Fruit fly (Drosophila melanogaster) whole organism, embryonic: ENCODE results near the gene Plod.

ENCODE experiments used
- Adf1 ChIP-seq: fragments of 200-800 bp; sonication (Bioruptor generic); IDR thresholded peaks from 2 replicates; pipeline ENCODE4 v1.3.6; 2022; ENCODE audit warnings: missing biosample characterization, missing genetic modification characterization
- BEAF-32 ChIP-seq: fragments of 200-800 bp; sonication (Bioruptor generic); optimal IDR thresholded peaks from 3 replicates; lab custom pipeline; 2017; ENCODE audit warnings: missing biosample characterization, missing genetic modification characterization, mild to moderate bottlenecking, moderate library complexity, missing genetic modification reagents
- Blimp-1 ChIP-seq: fragments of 200-800 bp; sonication (Bioruptor generic); optimal IDR thresholded peaks from 3 replicates; lab custom pipeline; 2018; ENCODE audit warnings: missing biosample characterization, missing genetic modification characterization, mild to moderate bottlenecking, moderate library complexity, missing genetic modification reagents
- CG10147 ChIP-seq: fragments of 200-800 bp; sonication (Bioruptor generic); optimal IDR thresholded peaks from 2 replicates; lab custom pipeline; 2019; ENCODE audit warnings: missing biosample characterization, mild to moderate bottlenecking, missing genetic modification characterization, moderate library complexity
- CG10267 ChIP-seq: fragments of 200-800 bp; sonication (Bioruptor generic); optimal IDR thresholded peaks from 2 replicates; lab custom pipeline; 2018; ENCODE audit warnings: missing biosample characterization, mild to moderate bottlenecking, missing genetic modification characterization, moderate library complexity
- CG10654 ChIP-seq: fragments of 200-800 bp; sonication (Bioruptor generic); optimal IDR thresholded peaks from 2 replicates; lab custom pipeline; 2016; ENCODE audit warnings: missing biosample characterization, missing genetic modification characterization
- CG11085 ChIP-seq: fragments of 200-800 bp; sonication (Bioruptor generic); IDR thresholded peaks from 2 replicates; pipeline ENCODE4 v1.3.6; 2022; ENCODE audit warnings: missing biosample characterization, missing genetic modification characterization
- CG11560 ChIP-seq: fragments of 200-800 bp; sonication (Bioruptor generic); IDR thresholded peaks from 3 replicates; pipeline ENCODE4 v1.3.6; 2022; ENCODE audit warnings: missing biosample characterization, missing genetic modification characterization
- CG11695 ChIP-seq: fragments of 200-800 bp; sonication (Bioruptor generic); IDR thresholded peaks from 3 replicates; pipeline ENCODE4 v1.3.6; 2022; ENCODE audit warnings: missing biosample characterization, missing genetic modification characterization
- CG12299 ChIP-seq: fragments of 200-800 bp; sonication (Bioruptor generic); optimal IDR thresholded peaks from 2 replicates; lab custom pipeline; 2018; ENCODE audit warnings: missing biosample characterization, mild to moderate bottlenecking, missing genetic modification characterization
- CG12769 ChIP-seq: fragments of 200-800 bp; sonication (Bioruptor generic); optimal IDR thresholded peaks from 2 replicates; lab custom pipeline; 2019; ENCODE audit warnings: missing biosample characterization, mild to moderate bottlenecking, missing genetic modification characterization, moderate library complexity
- CG12942 ChIP-seq: fragments of 200-800 bp; sonication (Bioruptor generic); optimal IDR thresholded peaks from 3 replicates; lab custom pipeline; 2016; ENCODE audit warnings: missing biosample characterization, missing genetic modification characterization
- CG14965 ChIP-seq: fragments of 200-800 bp; sonication (Bioruptor generic); optimal IDR thresholded peaks from 2 replicates; lab custom pipeline; 2016; ENCODE audit warnings: missing biosample characterization, missing genetic modification characterization, borderline replicate concordance
- CG16815 ChIP-seq: fragments of 200-800 bp; sonication (Bioruptor generic); optimal IDR thresholded peaks from 3 replicates; lab custom pipeline; 2017; ENCODE audit warnings: missing biosample characterization, mild to moderate bottlenecking, missing genetic modification characterization
- CG18011 ChIP-seq: fragments of 200-800 bp; sonication (Bioruptor generic); optimal IDR thresholded peaks from 2 replicates; lab custom pipeline; 2017; ENCODE audit warnings: missing biosample characterization, missing genetic modification characterization, mild to moderate bottlenecking, moderate library complexity, missing genotype
- CG3407 ChIP-seq: fragments of 200-800 bp; sonication (Bioruptor generic); optimal IDR thresholded peaks from 2 replicates; lab custom pipeline; 2018; ENCODE audit warnings: missing biosample characterization, mild to moderate bottlenecking, missing genetic modification characterization
- CG42726 ChIP-seq: fragments of 200-800 bp; sonication (Bioruptor generic); IDR thresholded peaks from 2 replicates; pipeline ENCODE4 v1.3.6; 2022; ENCODE audit warnings: missing biosample characterization, missing genetic modification characterization; ENCODE audit not compliant: partially characterized antibody
- CG4617 ChIP-seq: fragments of 200-800 bp; sonication (Bioruptor generic); optimal IDR thresholded peaks from 3 replicates; lab custom pipeline; 2016; ENCODE audit warnings: missing biosample characterization, missing genetic modification characterization, borderline replicate concordance
- CG5953 ChIP-seq: fragments of 200-800 bp; sonication (Bioruptor generic); IDR thresholded peaks from 2 replicates; pipeline ENCODE4 v1.3.6; 2022; ENCODE audit warnings: missing biosample characterization, missing genetic modification characterization
- CG9932 ChIP-seq: fragments of 200-800 bp; sonication (Bioruptor generic); IDR thresholded peaks from 2 replicates; pipeline ENCODE4 v1.3.6; 2022; ENCODE audit warnings: missing biosample characterization, missing genetic modification characterization
- Dp ChIP-seq: fragments of 200-800 bp; sonication (Bioruptor generic); optimal IDR thresholded peaks from 2 replicates; lab custom pipeline; 2018; ENCODE audit warnings: missing biosample characterization, mild to moderate bottlenecking, missing genetic modification characterization, moderate library complexity
- E2f2 ChIP-seq: fragments of 200-800 bp; sonication (Bioruptor generic); IDR thresholded peaks from 2 replicates; pipeline ENCODE4 v1.3.6; 2022; ENCODE audit warnings: missing biosample characterization, missing genetic modification characterization
- Fer3 ChIP-seq: fragments of 200-800 bp; sonication (Bioruptor generic); optimal IDR thresholded peaks from 2 replicates; lab custom pipeline; 2018; ENCODE audit warnings: missing biosample characterization, mild to moderate bottlenecking, missing genetic modification characterization, moderate library complexity
- Gug ChIP-seq: fragments of 200-800 bp; sonication (Bioruptor generic); IDR thresholded peaks from 4 replicates; pipeline ENCODE4 v1.3.6; 2022; ENCODE audit warnings: missing biosample characterization, missing genetic modification characterization
- HLH4C ChIP-seq: fragments of 200-800 bp; sonication (Bioruptor generic); IDR thresholded peaks from 3 replicates; pipeline ENCODE4 v1.3.6; 2022; ENCODE audit warnings: missing biosample characterization, missing genetic modification characterization; ENCODE audit not compliant: partially characterized antibody
- Hand ChIP-seq: fragments of 200-800 bp; sonication (Bioruptor generic); optimal IDR thresholded peaks from 2 replicates; lab custom pipeline; 2017; ENCODE audit warnings: mild to moderate bottlenecking, missing biosample characterization, missing genetic modification reagents, missing genetic modification characterization
- Hmx ChIP-seq: fragments of 200-800 bp; sonication (Bioruptor generic); optimal IDR thresholded peaks from 2 replicates; lab custom pipeline; 2016; ENCODE audit warnings: missing biosample characterization, missing genetic modification characterization
- Jarid2 ChIP-seq: fragments of 200-800 bp; sonication (Bioruptor generic); optimal IDR thresholded peaks from 3 replicates; lab custom pipeline; 2017; ENCODE audit warnings: mild to moderate bottlenecking, missing biosample characterization, missing genetic modification reagents, missing genetic modification characterization
- MTF-1 ChIP-seq: fragments of 200-800 bp; sonication (Bioruptor generic); optimal IDR thresholded peaks from 2 replicates; lab custom pipeline; 2018; ENCODE audit warnings: missing biosample characterization, mild to moderate bottlenecking, missing genetic modification characterization, borderline replicate concordance
- NC2α ChIP-seq: fragments of 200-800 bp; sonication (Bioruptor generic); optimal IDR thresholded peaks from 2 replicates; lab custom pipeline; 2016; ENCODE audit warnings: missing biosample characterization, missing genetic modification characterization
- Ptx1 ChIP-seq: fragments of 200-800 bp; sonication (Bioruptor generic); IDR thresholded peaks from 2 replicates; pipeline ENCODE4 v1.3.6; 2022; ENCODE audit warnings: missing biosample characterization, missing genetic modification characterization
- Side ChIP-seq: fragments of 200-800 bp; sonication (Bioruptor generic); optimal IDR thresholded peaks from 2 replicates; lab custom pipeline; 2016; ENCODE audit warnings: missing biosample characterization, missing genetic modification characterization
- ap ChIP-seq: fragments of 200-800 bp; sonication (Bioruptor generic); IDR thresholded peaks from 2 replicates; pipeline ENCODE4 v1.3.6; 2022; ENCODE audit warnings: missing biosample characterization, missing genetic modification characterization
- cas ChIP-seq: fragments of 200-800 bp; sonication (Bioruptor generic); IDR thresholded peaks from 2 replicates; pipeline ENCODE4 v1.3.6; 2022; ENCODE audit warnings: missing biosample characterization, missing genetic modification characterization
- chif ChIP-seq, 2 experiments: fragments of 200-800 bp; sonication (Bioruptor generic); optimal IDR thresholded peaks; 3 replicates each; lab custom pipeline; 2016; ENCODE audit warnings: missing biosample characterization in 2 of 2, missing genetic modification characterization in 2 of 2
- chinmo ChIP-seq: fragments of 200-800 bp; sonication (Bioruptor generic); IDR thresholded peaks from 4 replicates; pipeline ENCODE4 v1.3.6; 2022; ENCODE audit warnings: missing biosample characterization, missing genetic modification characterization; ENCODE audit not compliant: partially characterized antibody
- da ChIP-seq: fragments of 200-800 bp; sonication (Bioruptor generic); optimal IDR thresholded peaks from 2 replicates; lab custom pipeline; 2016; ENCODE audit warnings: missing biosample characterization, missing genetic modification characterization
- dati ChIP-seq: fragments of 200-800 bp; sonication (Bioruptor generic); IDR thresholded peaks from 2 replicates; pipeline ENCODE4 v1.3.6; 2022; ENCODE audit warnings: missing biosample characterization, missing genetic modification characterization
- emc ChIP-seq: fragments of 200-800 bp; sonication (Bioruptor generic); optimal IDR thresholded peaks from 2 replicates; lab custom pipeline; 2016; ENCODE audit warnings: missing biosample characterization, missing genetic modification characterization
- eve ChIP-seq, 2 experiments: fragments of >200 bp; optimal IDR thresholded peaks; 2 replicates each; lab custom pipeline; 2017; ENCODE audit warnings: missing biosample characterization in 2 of 2, missing genetic modification characterization in 2 of 2
- fd96Cb ChIP-seq: fragments of 200-800 bp; sonication (Bioruptor generic); optimal IDR thresholded peaks from 2 replicates; lab custom pipeline; 2018; ENCODE audit warnings: missing biosample characterization, mild to moderate bottlenecking, missing genetic modification characterization, moderate library complexity
- h ChIP-seq: fragments of >200 bp; optimal IDR thresholded peaks from 2 replicates; lab custom pipeline; 2017
- nerfin-2 ChIP-seq: fragments of 200-800 bp; sonication (Bioruptor generic); IDR thresholded peaks from 2 replicates; pipeline ENCODE4 v1.3.6; 2022; ENCODE audit warnings: missing biosample characterization, missing genetic modification characterization; ENCODE audit not compliant: partially characterized antibody
- phol ChIP-seq: fragments of 200-800 bp; sonication (Bioruptor generic); optimal IDR thresholded peaks from 3 replicates; lab custom pipeline; 2018; ENCODE audit warnings: missing biosample characterization, mild to moderate bottlenecking, missing genetic modification characterization, moderate library complexity
- pnt ChIP-seq: fragments of 200-800 bp; sonication (Bioruptor generic); optimal IDR thresholded peaks from 3 replicates; lab custom pipeline; 2016; ENCODE audit warnings: missing biosample characterization, missing genetic modification characterization
- pzg ChIP-seq: fragments of 200-800 bp; sonication (Bioruptor generic); optimal IDR thresholded peaks from 3 replicates; lab custom pipeline; 2018; ENCODE audit warnings: missing biosample characterization, mild to moderate bottlenecking, missing genetic modification characterization, moderate library complexity
- scrt ChIP-seq: fragments of 200-800 bp; sonication (Bioruptor generic); optimal IDR thresholded peaks from 2 replicates; lab custom pipeline; 2018; ENCODE audit warnings: missing biosample characterization, mild to moderate bottlenecking, missing genetic modification characterization, moderate library complexity
- tio ChIP-seq: fragments of 200-800 bp; sonication (Bioruptor generic); optimal IDR thresholded peaks from 2 replicates; lab custom pipeline; 2017; ENCODE audit warnings: missing biosample characterization, missing genetic modification characterization, inconsistent platforms
- toy ChIP-seq: fragments of 200-800 bp; sonication (Bioruptor generic); IDR thresholded peaks from 2 replicates; pipeline ENCODE4 v1.3.6; 2022; ENCODE audit warnings: missing biosample characterization, missing genetic modification characterization
- wek ChIP-seq: fragments of 200-800 bp; sonication (Bioruptor generic); optimal IDR thresholded peaks from 3 replicates; lab custom pipeline; 2018; ENCODE audit warnings: missing biosample characterization, mild to moderate bottlenecking, missing genetic modification characterization, moderate library complexity
- zf30C ChIP-seq: fragments of 200-800 bp; sonication (Bioruptor generic); optimal IDR thresholded peaks from 3 replicates; lab custom pipeline; 2018; ENCODE audit warnings: missing biosample characterization, mild to moderate bottlenecking, missing genetic modification characterization

Gene Plod

DNA sequence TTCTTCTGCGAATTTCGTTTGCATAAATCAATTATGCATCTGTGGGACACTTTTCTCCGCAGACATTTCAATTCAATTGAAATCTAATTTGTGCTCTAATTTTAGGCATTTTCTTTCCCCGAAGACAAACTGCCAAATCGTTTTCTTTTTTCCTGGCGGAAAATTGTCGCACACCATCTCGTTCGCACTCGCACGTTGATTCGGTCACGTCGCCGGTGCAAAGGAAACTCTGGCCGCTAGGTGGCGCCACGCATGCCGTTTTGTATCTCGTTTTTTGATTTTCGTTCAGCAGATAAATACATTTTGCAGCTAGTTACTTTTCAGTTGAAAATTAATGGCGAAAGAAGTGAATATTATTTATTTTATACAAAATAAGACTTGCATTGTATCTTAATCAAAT, 42.5 kb upstream of the Plod start (continued):
- TF ChIP-seq CG18011 (no peak), CG11695 (GFP tag; lab: Robert Waterston, UW) (0 out of 3 replicates have a peak, but pooled peaks have one; percentile 22), Jarid2 (GFP tag; lab: Kevin White, UChicago) (peak; percentile 65), CG5953 (GFP tag; lab: Robert Waterston, UW) (no peak), CG16815 (GFP tag; lab: Kevin White, UChicago) (no peak), wek (GFP tag; lab: Kevin White, UChicago) (no peak), CG11560 (tag; lab: Robert Waterston, UW) (no peak), CG12942 (GFP tag; lab: Kevin White, UChicago) (no peak), CG42726 (no peak), HLH4C (GFP tag; lab: Robert Waterston, UW) (no peak), da (GFP tag; lab: Kevin White, UChicago) (no peak), h (no peak), CG11085 (GFP tag; lab: Robert Waterston, UW) (no peak), CG9932 (GFP tag; lab: Robert Waterston, UW) (peak; percentile 8; the same call in 1 of the 2 replicates), Dp (no peak), eve (GFP tag; optimal IDR thresholded peaks at IDR 0.05; lab: Kevin White, UChicago) (no peak), toy (GFP tag; lab: Robert Waterston, UW) (no peak), ap (GFP tag; lab: Robert Waterston, UW) (no peak), pzg (no peak), fd96Cb (no peak), Blimp-1 (GFP tag; lab: Kevin White, UChicago) (no peak), E2f2 (GFP tag; lab: Robert Waterston, UW) (no peak), CG10147 (no peak), Adf1 (GFP tag; lab: Robert Waterston, UW) (no peak), chif (GFP tag; optimal IDR thresholded peaks at IDR 0.05; lab: Kevin White, UChicago) (no peak), Hand (GFP tag; lab: Kevin White, UChicago) (no peak), zf30C (peak; percentile 32), pnt (GFP tag; lab: Kevin White, UChicago) (no peak), Fer3 (peak; percentile 16), CG10654 (GFP tag; lab: Kevin White, UChicago) (no peak), Ptx1 (GFP tag; lab: Robert Waterston, UW) (no peak), chinmo (no peak), scrt (GFP tag; lab: Kevin White, UChicago) (peak; percentile 30), Hmx (GFP tag; lab: Kevin White, UChicago) (no peak), nerfin-2 (GFP tag; lab: Robert Waterston, UW) (no peak), CG4617 (GFP tag; lab: Kevin White, UChicago) (no peak), emc (GFP tag; lab: Kevin White, UChicago) (no peak), dati (GFP tag; lab: Robert Waterston, UW) (no peak), BEAF-32 (GFP tag; lab: Kevin White, UChicago) (no peak), CG3407 (GFP tag; lab: Kevin White, UChicago) (peak; percentile 3), Gug (GFP tag; lab: Robert Waterston, UW) (no peak), NC2α (GFP tag; lab: Kevin White, UChicago) (no peak), CG12769 (no peak), MTF-1 (no peak), CG14965 (GFP tag; lab: Kevin White, UChicago) (no peak), tio (GFP tag; lab: Kevin White, UChicago) (no peak), CG10267 (tag; lab: Kevin White, UChicago) (no peak), CG12299 (no peak), Side (GFP tag; lab: Kevin White, UChicago) (no peak), phol (tag; lab: Kevin White, UChicago) (no peak), cas (GFP tag; lab: Robert Waterston, UW) (no peak)
